Fruit fly (Drosophila melanogaster): ENCODE results near the gene aub.

The aub gene

dm6 chr2L:10967257-10968008 is 33.8 kb downstream of the aub start (continued):
- TF ChIP-seq HLH4C (GFP tag; IDR thresholded peaks at IDR 0.05; ENCODE audit: partially characterized antibody) = 0 out of 3 replicates have a peak, but pooled peaks have one; percentile 37
- TF ChIP-seq bowl (GFP tag; IDR thresholded peaks at IDR 0.05) = peak; percentile 30; the same call in 1 of the 2 replicates
- no peak for TF ChIP-seq bcd (GFP tag; optimal IDR thresholded peaks at IDR 0.05)
- no peak for TF ChIP-seq Dbx (GFP tag; IDR thresholded peaks at IDR 0.05)
- peak; percentile 70 for TF ChIP-seq abd-A (tag; optimal IDR thresholded peaks at IDR 0.05)

- TF ChIP-seq Bgb (GFP tag; IDR thresholded peaks at IDR 0.05; ENCODE audit: partially characterized antibody) (0 out of 2 replicates have a peak, but pooled peaks have one; percentile 15), HLH4C (GFP tag; IDR thresholded peaks at IDR 0.05; ENCODE audit: partially characterized antibody) (0 out of 3 replicates have a peak, but pooled peaks have one; percentile 28), ATbp (GFP tag; optimal IDR thresholded peaks at IDR 0.05) (no peak), CG17359 (tag; optimal IDR thresholded peaks at IDR 0.05) (no peak), NfI (GFP tag; optimal IDR thresholded peaks at IDR 0.05) (no peak), Med (GFP tag) (peak; percentile 58), sens (GFP tag) (peak; percentile 68)
Observed at dm6 chr2L:10965962-10966361, 35.3 kb downstream of the aub start.

- TF ChIP-seq CG6654 (GFP tag; optimal IDR thresholded peaks at IDR 0.05) (no peak), oc (tag; optimal IDR thresholded peaks at IDR 0.05) (no peak), mam (GFP tag; optimal IDR thresholded peaks at IDR 0.05) (no peak), D19A (tag; optimal IDR thresholded peaks at IDR 0.05) (no peak), CG13624 (GFP tag; optimal IDR thresholded peaks at IDR 0.05) (no peak), ab (GFP tag; optimal IDR thresholded peaks at IDR 0.05) (no peak), Hr39 (optimal IDR thresholded peaks at IDR 0.05) (no peak), al (GFP tag; IDR thresholded peaks at IDR 0.05) (no peak), Sin3A (optimal IDR thresholded peaks at IDR 0.05) (no peak), zfh1 (GFP tag; IDR thresholded peaks at IDR 0.05) (no peak), CoRest (tag; optimal IDR thresholded peaks at IDR 0.05) (peak; percentile 61), Elba2 (GFP tag; optimal IDR thresholded peaks at IDR 0.05) (no peak), Dll (GFP tag; IDR thresholded peaks at IDR 0.05; ENCODE audit: partially characterized antibody) (no peak), ci (GFP tag; IDR thresholded peaks at IDR 0.05) (peak; percentile 42; the same call in 1 of the 3 replicates), gsb-n (tag; optimal IDR thresholded peaks at IDR 0.05) (peak; percentile 29), CG10321 (GFP tag; IDR thresholded peaks at IDR 0.05) (no peak), H15 (GFP tag; IDR thresholded peaks at IDR 0.05) (no peak), Hand (GFP tag; optimal IDR thresholded peaks at IDR 0.05) (no peak), jing (GFP tag; optimal IDR thresholded peaks at IDR 0.05) (no peak), Xbp1 (GFP tag; optimal IDR thresholded peaks at IDR 0.05) (no peak), Dip2 (GFP tag; IDR thresholded peaks at IDR 0.05) (no peak), croc (GFP tag; conservative IDR thresholded peaks at IDR 0.05) (no peak), her (GFP tag; optimal IDR thresholded peaks at IDR 0.05) (no peak), CG7372 (GFP tag; IDR thresholded peaks at IDR 0.05) (no peak), CG4707 (GFP tag; optimal IDR thresholded peaks at IDR 0.05) (no peak), nau (GFP tag; optimal IDR thresholded peaks at IDR 0.05) (no peak), eve (GFP tag; optimal IDR thresholded peaks at IDR 0.05) (no peak), D (optimal IDR thresholded peaks at IDR 0.05) (no peak), D (GFP tag; optimal IDR thresholded peaks at IDR 0.05) (no peak), CG10209 (GFP tag; optimal IDR thresholded peaks at IDR 0.05) (no peak), CG9437 (GFP tag; optimal IDR thresholded peaks at IDR 0.05) (no peak), disco-r (GFP tag; optimal IDR thresholded peaks at IDR 0.05) (no peak), CG32532 (GFP tag; IDR thresholded peaks at IDR 0.05) (no peak), Oli (tag; optimal IDR thresholded peaks at IDR 0.05) (no peak), Taf1 (GFP tag; IDR thresholded peaks at IDR 0.05) (no peak), CG7963 (GFP tag; IDR thresholded peaks at IDR 0.05; ENCODE audit: partially characterized antibody) (no peak), Hr78 (GFP tag; optimal IDR thresholded peaks at IDR 0.05) (no peak)
Observed at dm6 chr2L:10964493-10964892, 36.8 kb downstream of the aub start.

Data from whole organism, embryonic.